Fruit fly (Drosophila melanogaster) whole organism, embryonic: ENCODE measurements around the gene tipE.

Source experiments
- CG10654 ChIP-seq: fragments of 200-800 bp; sonication (Bioruptor generic); optimal IDR thresholded peaks from 2 replicates; lab custom pipeline; 2016; ENCODE audit warnings: missing biosample characterization, missing genetic modification characterization
- CG13123 ChIP-seq: fragments of 200-800 bp; sonication (Bioruptor generic); optimal IDR thresholded peaks from 2 replicates; lab custom pipeline; 2016; ENCODE audit warnings: missing biosample characterization, missing genetic modification characterization
- CG14014 ChIP-seq: fragments of 200-800 bp; sonication (Bioruptor generic); IDR thresholded peaks from 2 replicates; pipeline ENCODE4 v1.3.6; 2022; ENCODE audit warnings: missing biosample characterization, missing genetic modification characterization
- CG14050 ChIP-seq: fragments of 200-800 bp; sonication (Bioruptor generic); IDR thresholded peaks from 3 replicates; pipeline ENCODE4 v1.3.6; 2022; ENCODE audit warnings: missing biosample characterization, missing genetic modification characterization
- CG15514 ChIP-seq: fragments of 200-800 bp; sonication (Bioruptor generic); optimal IDR thresholded peaks from 3 replicates; lab custom pipeline; 2017; ENCODE audit warnings: missing biosample characterization, missing genetic modification characterization, mild to moderate bottlenecking, moderate library complexity, missing genetic modification reagents
- CG17359 ChIP-seq: fragments of 200-800 bp; sonication (Bioruptor generic); optimal IDR thresholded peaks from 3 replicates; lab custom pipeline; 2018; ENCODE audit warnings: missing biosample characterization, mild to moderate bottlenecking, missing genetic modification characterization, moderate library complexity
- CG17385 ChIP-seq: fragments of 200-800 bp; sonication (Bioruptor generic); optimal IDR thresholded peaks from 3 replicates; lab custom pipeline; 2018; ENCODE audit warnings: missing biosample characterization, mild to moderate bottlenecking, missing genetic modification characterization
- CG18764 ChIP-seq: fragments of 200-800 bp; sonication (Bioruptor generic); optimal IDR thresholded peaks from 3 replicates; lab custom pipeline; 2016; ENCODE audit warnings: missing biosample characterization, missing genetic modification characterization
- CG3995 ChIP-seq: fragments of 200-800 bp; sonication (Bioruptor generic); optimal IDR thresholded peaks from 3 replicates; lab custom pipeline; 2016; ENCODE audit warnings: missing biosample characterization, missing genetic modification characterization
- CG4328 ChIP-seq: fragments of 200-800 bp; sonication (Bioruptor generic); optimal IDR thresholded peaks from 3 replicates; lab custom pipeline; 2017; ENCODE audit warnings: missing biosample characterization, missing genetic modification reagents, missing genetic modification characterization
- CG6854 ChIP-seq: fragments of 200-800 bp; sonication (Bioruptor generic); optimal IDR thresholded peaks from 3 replicates; lab custom pipeline; 2017; ENCODE audit warnings: missing biosample characterization, mild to moderate bottlenecking, missing genetic modification characterization
- CG7786 ChIP-seq: fragments of 200-800 bp; sonication (Bioruptor generic); optimal IDR thresholded peaks from 2 replicates; lab custom pipeline; 2016; ENCODE audit warnings: missing biosample characterization, missing genetic modification characterization
- CG9797 ChIP-seq: fragments of 200-800 bp; sonication (Bioruptor generic); optimal IDR thresholded peaks from 3 replicates; lab custom pipeline; 2018; ENCODE audit warnings: missing biosample characterization, mild to moderate bottlenecking, missing genetic modification characterization
- CTCF ChIP-seq: fragments of 200-800 bp; sonication (Bioruptor generic); optimal IDR thresholded peaks from 2 replicates; lab custom pipeline; 2017; ENCODE audit warnings: missing biosample characterization, mild to moderate bottlenecking, missing genetic modification characterization, moderate library complexity
- CrebB ChIP-seq: fragments of 200-800 bp; sonication (Bioruptor generic); optimal IDR thresholded peaks from 3 replicates; lab custom pipeline; 2018; ENCODE audit warnings: missing biosample characterization, mild to moderate bottlenecking, missing genetic modification characterization
- Ets65A ChIP-seq: fragments of 200-800 bp; sonication (Bioruptor generic); peaks from one replicate; lab custom pipeline; 2016; ENCODE audit warnings: missing biosample characterization, missing genetic modification characterization
- Hand ChIP-seq: fragments of 200-800 bp; sonication (Bioruptor generic); optimal IDR thresholded peaks from 2 replicates; lab custom pipeline; 2017; ENCODE audit warnings: mild to moderate bottlenecking, missing biosample characterization, missing genetic modification reagents, missing genetic modification characterization
- MBD-R2 ChIP-seq: fragments of 200-800 bp; sonication (Bioruptor generic); IDR thresholded peaks from 2 replicates; pipeline ENCODE4 v1.3.6; 2022; ENCODE audit warnings: missing biosample characterization, missing genetic modification characterization
- Meics ChIP-seq: fragments of 200-800 bp; sonication (Bioruptor generic); optimal IDR thresholded peaks from 2 replicates; lab custom pipeline; 2017; ENCODE audit warnings: missing biosample characterization, mild to moderate bottlenecking, missing genetic modification characterization
- Mes4 ChIP-seq: fragments of 200-800 bp; sonication (Bioruptor generic); optimal IDR thresholded peaks from 2 replicates; lab custom pipeline; 2016; ENCODE audit warnings: missing biosample characterization, missing genetic modification characterization
- NC2α ChIP-seq: fragments of 200-800 bp; sonication (Bioruptor generic); optimal IDR thresholded peaks from 2 replicates; lab custom pipeline; 2016; ENCODE audit warnings: missing biosample characterization, missing genetic modification characterization
- NFAT ChIP-seq: fragments of 200-800 bp; sonication (Bioruptor generic); IDR thresholded peaks from 2 replicates; pipeline ENCODE4 v1.3.6; 2022; ENCODE audit warnings: missing biosample characterization, missing genetic modification characterization
- Oaz ChIP-seq: fragments of 200-800 bp; sonication (Bioruptor generic); IDR thresholded peaks from 2 replicates; pipeline ENCODE4 v1.3.6; 2022; ENCODE audit warnings: missing biosample characterization, missing genetic modification characterization
- Sox100B ChIP-seq: fragments of 200-800 bp; sonication (Bioruptor generic); optimal IDR thresholded peaks from 3 replicates; lab custom pipeline; 2018; ENCODE audit warnings: missing biosample characterization, mild to moderate bottlenecking, missing genetic modification characterization
- Sox102F ChIP-seq: fragments of 200-800 bp; sonication (Bioruptor generic); optimal IDR thresholded peaks from 2 replicates; lab custom pipeline; 2018; ENCODE audit warnings: missing biosample characterization, mild to moderate bottlenecking, missing genetic modification characterization, moderate library complexity
- Tbp ChIP-seq: fragments of >200 bp; optimal IDR thresholded peaks from 2 replicates; lab custom pipeline; 2018; ENCODE audit warnings: missing biosample characterization, missing genetic modification characterization
- Vsx1 ChIP-seq: fragments of 200-800 bp; sonication (Bioruptor generic); optimal IDR thresholded peaks from 2 replicates; lab custom pipeline; 2017; ENCODE audit warnings: missing biosample characterization, mild to moderate bottlenecking, missing genetic modification characterization, missing genetic modification reagents
- chm ChIP-seq: fragments of 200-800 bp; sonication (Bioruptor generic); IDR thresholded peaks from 2 replicates; pipeline ENCODE4 v1.3.6; 2022; ENCODE audit warnings: missing biosample characterization, missing genetic modification characterization
- en ChIP-seq: fragments of 200-800 bp; sonication (Bioruptor generic); optimal IDR thresholded peaks from 2 replicates; lab custom pipeline; 2016; ENCODE audit warnings: missing biosample characterization, missing genetic modification characterization
- gcm ChIP-seq: fragments of 200-800 bp; sonication (Bioruptor generic); optimal IDR thresholded peaks from 2 replicates; lab custom pipeline; 2019; ENCODE audit warnings: missing biosample characterization, mild to moderate bottlenecking, missing genetic modification characterization, moderate library complexity
- gem ChIP-seq: fragments of 200-800 bp; sonication (Bioruptor generic); optimal IDR thresholded peaks from 2 replicates; lab custom pipeline; 2019; ENCODE audit warnings: missing biosample characterization, mild to moderate bottlenecking, missing genetic modification characterization, moderate library complexity
- h ChIP-seq: fragments of >200 bp; optimal IDR thresholded peaks from 2 replicates; lab custom pipeline; 2017
- knrl ChIP-seq: fragments of 200-800 bp; sonication (Bioruptor generic); IDR thresholded peaks from 3 replicates; pipeline ENCODE4 v1.3.6; 2022; ENCODE audit warnings: missing biosample characterization, missing genetic modification characterization; ENCODE audit not compliant: partially characterized antibody
- otp ChIP-seq: fragments of 200-800 bp; sonication (Bioruptor generic); IDR thresholded peaks from 3 replicates; pipeline ENCODE4, ENCODE4 v1.3.6; 2022; ENCODE audit warnings: missing biosample characterization, missing genetic modification characterization
- pum ChIP-seq: fragments of 200-800 bp; sonication (Bioruptor generic); optimal IDR thresholded peaks from 2 replicates; lab custom pipeline; 2016; ENCODE audit warnings: missing biosample characterization, missing genetic modification characterization
- pzg ChIP-seq: fragments of 200-800 bp; sonication (Bioruptor generic); optimal IDR thresholded peaks from 3 replicates; lab custom pipeline; 2018; ENCODE audit warnings: missing biosample characterization, mild to moderate bottlenecking, missing genetic modification characterization, moderate library complexity
- repo ChIP-seq: fragments of 200-800 bp; sonication (Bioruptor generic); optimal IDR thresholded peaks from 2 replicates; lab custom pipeline; 2016; ENCODE audit warnings: missing biosample characterization, missing genetic modification characterization
- ro ChIP-seq: fragments of 200-800 bp; sonication (Bioruptor generic); IDR thresholded peaks from 2 replicates; pipeline ENCODE4 v1.3.6; 2022; ENCODE audit warnings: missing biosample characterization, missing genetic modification characterization
- sna ChIP-seq: fragments of 200-800 bp; sonication (Bioruptor generic); IDR thresholded peaks from 2 replicates; pipeline ENCODE4 v1.3.6; 2022; ENCODE audit warnings: missing biosample characterization, missing genetic modification characterization; ENCODE audit not compliant: partially characterized antibody
- sob ChIP-seq: fragments of 200-800 bp; sonication (Bioruptor generic); IDR thresholded peaks from 2 replicates; pipeline ENCODE4 v1.3.6; 2022; ENCODE audit warnings: missing biosample characterization, missing genetic modification characterization
- tap ChIP-seq: fragments of 200-800 bp; optimal IDR thresholded peaks from 3 replicates; lab custom pipeline; 2019; ENCODE audit warnings: missing biosample characterization, mild to moderate bottlenecking, missing genetic modification characterization, moderate library complexity
- vfl ChIP-seq: fragments of 200-800 bp; sonication (Bioruptor generic); optimal IDR thresholded peaks from 2 replicates; lab custom pipeline; 2016; ENCODE audit warnings: missing biosample characterization, missing genetic modification characterization

The tipE gene

DNA sequence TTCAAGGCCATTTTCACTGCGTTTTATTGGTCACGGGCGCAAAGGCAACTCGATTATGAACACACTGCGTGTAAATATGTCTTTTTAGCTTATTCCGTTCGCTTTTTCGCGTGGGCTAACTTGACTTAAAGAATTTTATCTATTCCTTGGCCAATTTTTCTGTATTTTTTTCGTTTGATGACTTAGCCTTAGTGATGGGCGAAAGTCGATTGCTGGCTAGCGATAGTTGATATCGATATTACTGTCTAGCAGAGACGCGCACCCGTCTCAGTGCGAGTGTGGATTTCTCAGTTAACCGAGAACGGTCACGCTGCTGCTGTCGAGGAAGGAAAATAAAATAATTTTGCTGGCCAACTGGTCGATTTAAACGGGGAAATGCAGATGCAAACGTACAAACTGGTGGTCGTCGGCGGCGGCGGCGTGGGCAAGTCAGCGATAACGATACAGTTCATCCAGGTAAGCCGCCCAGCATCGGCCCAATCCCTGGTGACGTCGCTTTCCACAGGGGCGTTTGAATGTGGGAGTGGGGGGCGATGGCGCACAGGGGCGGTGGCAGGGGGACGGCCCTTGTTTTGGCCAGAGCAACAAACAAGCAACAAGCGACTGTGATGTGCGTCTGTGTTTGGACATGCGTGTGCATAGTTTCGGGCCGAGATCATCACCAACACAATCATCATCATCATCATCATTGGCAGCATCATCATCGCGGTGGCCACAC lies 49.3 kb upstream of the tipE start, which contains the start of the genes Rop and Ras64B (continued):
- TF ChIP-seq CG14050 (GFP tag; lab: Robert Waterston, UW): no peak
- no peak for TF ChIP-seq repo (GFP tag; lab: Kevin White, UChicago)
- TF ChIP-seq Vsx1 (GFP tag; lab: Kevin White, UChicago): no peak
- 0 out of 3 replicates have a peak, but pooled peaks have one; percentile 10 for TF ChIP-seq otp (GFP tag; lab: Robert Waterston, UW)
- peak; percentile 29 for TF ChIP-seq CTCF (GFP tag; lab: Kevin White, UChicago)
- TF ChIP-seq pzg (GFP tag; lab: Kevin White, UChicago): peak; percentile 99
- TF ChIP-seq knrl: peak; percentile 82
- peak; percentile 36 for TF ChIP-seq gcm (GFP tag; lab: Kevin White, UChicago)
- peak; percentile 15 for TF ChIP-seq CrebB (tag; lab: Kevin White, UChicago)
- TF ChIP-seq tap (tag; lab: Kevin White, UChicago): no peak
- TF ChIP-seq Sox102F (GFP tag; lab: Kevin White, UChicago): no peak
- no peak for TF ChIP-seq Mes4 (GFP tag; lab: Kevin White, UChicago)
- TF ChIP-seq CG3995 (GFP tag; lab: Kevin White, UChicago): no peak
- TF ChIP-seq Meics: peak; percentile 31
- no peak for TF ChIP-seq CG10654 (GFP tag; lab: Kevin White, UChicago)
- no peak for TF ChIP-seq ro (GFP tag; lab: Robert Waterston, UW)
- no peak for TF ChIP-seq vfl
- peak; percentile 15 for TF ChIP-seq CG7786 (GFP tag; lab: Kevin White, UChicago)
- no peak for TF ChIP-seq CG18764 (GFP tag; lab: Kevin White, UChicago)
- TF ChIP-seq NC2α (GFP tag; lab: Kevin White, UChicago): peak; percentile 21
- no peak for TF ChIP-seq Tbp (GFP tag; lab: Kevin White, UChicago)
- no peak for TF ChIP-seq en
- no peak for TF ChIP-seq pum (GFP tag; lab: Kevin White, UChicago)
- no peak for TF ChIP-seq Hand (GFP tag; lab: Kevin White, UChicago)
- TF ChIP-seq CG9797 (GFP tag; lab: Kevin White, UChicago): peak; percentile 96
- peak; percentile 79 for TF ChIP-seq CG15514 (GFP tag; lab: Kevin White, UChicago)
- TF ChIP-seq CG6854 (GFP tag; lab: Kevin White, UChicago): no peak
- peak; percentile 71 for TF ChIP-seq sna
- TF ChIP-seq sob (GFP tag; lab: Robert Waterston, UW): no peak; the same call in none of the 2 replicates
- TF ChIP-seq CG17385 (GFP tag; lab: Kevin White, UChicago): no peak
- no peak for TF ChIP-seq CG14014 (GFP tag; lab: Robert Waterston, UW)

DNA sequence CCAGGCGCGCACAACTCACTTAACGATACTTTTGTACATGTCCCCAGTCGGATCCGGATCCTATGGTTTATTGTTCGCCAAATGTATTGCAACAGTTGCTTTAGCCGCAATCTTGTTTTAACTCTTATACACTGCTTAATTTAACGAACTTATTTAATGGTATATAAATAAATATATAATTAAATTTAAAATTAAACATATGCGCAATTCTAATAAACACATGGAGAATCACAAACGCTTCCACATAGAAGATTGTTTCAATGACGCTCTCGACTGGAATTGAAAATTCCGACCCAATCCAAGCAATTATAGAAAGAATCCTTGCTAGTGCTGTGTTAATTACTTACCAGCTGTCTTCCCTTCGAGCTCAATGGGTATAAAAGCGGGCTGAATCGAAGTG lies 47.1 kb upstream of the tipE start, which contains the start of gene Akh:
Gene Akh (plus strand): TSS at position 301 of the 400 bp plus-strand sequence.
- TF ChIP-seq gem (tag; lab: Kevin White, UChicago) (no peak), CG4328 (no peak), CG13123 (no peak), MBD-R2 (GFP tag; lab: Robert Waterston, UW) (no peak), CG17359 (tag; lab: Kevin White, UChicago) (no peak), Mes4 (GFP tag; lab: Kevin White, UChicago) (no peak), NFAT (GFP tag; lab: Robert Waterston, UW) (no peak), Vsx1 (GFP tag; lab: Kevin White, UChicago) (no peak), Oaz (GFP tag; lab: Robert Waterston, UW) (no peak), Ets65A (no peak), Sox100B (GFP tag; lab: Kevin White, UChicago) (no peak), h (lab: Kevin White, UChicago) (no peak), chm (GFP tag; lab: Robert Waterston, UW) (no peak)
